Worm (Caenorhabditis elegans) whole organism, late embryonic: ENCODE data around the gene C17C3.5.

ENCODE experiments used
- ama-1 ChIP-seq: fragments of 150-350 bp; optimal IDR thresholded peaks from 2 replicates; lab custom pipeline; 2014
- ceh-2 ChIP-seq: sonication (generic microtip); optimal IDR thresholded peaks from 2 replicates; lab custom pipeline; 2016; ENCODE audit warnings: missing genotype, missing genetic modification characterization, missing compliant biosample characterization
- ceh-6 ChIP-seq: fragments of 200-800 bp; sonication (Bioruptor generic); optimal IDR thresholded peaks from 2 replicates; lab custom pipeline; 2018; ENCODE audit warnings: mild to moderate bottlenecking, missing genetic modification characterization, missing compliant biosample characterization
- dve-1 ChIP-seq: sonication (generic microtip); optimal IDR thresholded peaks from 2 replicates; lab custom pipeline; 2017; ENCODE audit warnings: antibody characterized with exemption, mild to moderate bottlenecking, missing genetic modification characterization, missing compliant biosample characterization
- elt-4 ChIP-seq: sonication (generic microtip); optimal IDR thresholded peaks from 2 replicates; lab custom pipeline; 2016; ENCODE audit warnings: missing genetic modification characterization, missing compliant biosample characterization
- fax-1 ChIP-seq: sonication (generic microtip); optimal IDR thresholded peaks from 2 replicates; lab custom pipeline; 2016; ENCODE audit warnings: missing genotype, missing genetic modification characterization, missing compliant biosample characterization
- fkh-10 ChIP-seq: fragments of 150-350 bp; optimal IDR thresholded peaks from 2 replicates; lab custom pipeline; 2014; ENCODE audit warnings: missing biosample characterization, missing genetic modification reagents, missing genetic modification characterization
- nfya-1 ChIP-seq: sonication (generic microtip); optimal IDR thresholded peaks from 2 replicates; lab custom pipeline; 2017; ENCODE audit warnings: missing genetic modification characterization, mild to moderate bottlenecking, missing compliant biosample characterization, antibody characterized with exemption, moderate library complexity
- odd-2 ChIP-seq: sonication (generic microtip); optimal IDR thresholded peaks from 2 replicates; lab custom pipeline; 2017; ENCODE audit warnings: antibody characterized with exemption, mild to moderate bottlenecking, missing genetic modification characterization, missing compliant biosample characterization
- pag-3 ChIP-seq: sonication (generic microtip); optimal IDR thresholded peaks from 2 replicates; lab custom pipeline; 2016; ENCODE audit warnings: missing compliant biosample characterization, missing genetic modification characterization, borderline replicate concordance
- pax-1 ChIP-seq: fragments of 150-350 bp; optimal IDR thresholded peaks from 2 replicates; lab custom pipeline; 2014; ENCODE audit warnings: missing biosample characterization, missing genetic modification characterization
- pqm-1 ChIP-seq: sonication (generic microtip); optimal IDR thresholded peaks from 2 replicates; lab custom pipeline; 2016; ENCODE audit warnings: missing genetic modification characterization, missing compliant biosample characterization
- zip-5 ChIP-seq: sonication (generic microtip); optimal IDR thresholded peaks from 2 replicates; lab custom pipeline; 2016; ENCODE audit warnings: missing genetic modification characterization, missing compliant biosample characterization

DNA sequence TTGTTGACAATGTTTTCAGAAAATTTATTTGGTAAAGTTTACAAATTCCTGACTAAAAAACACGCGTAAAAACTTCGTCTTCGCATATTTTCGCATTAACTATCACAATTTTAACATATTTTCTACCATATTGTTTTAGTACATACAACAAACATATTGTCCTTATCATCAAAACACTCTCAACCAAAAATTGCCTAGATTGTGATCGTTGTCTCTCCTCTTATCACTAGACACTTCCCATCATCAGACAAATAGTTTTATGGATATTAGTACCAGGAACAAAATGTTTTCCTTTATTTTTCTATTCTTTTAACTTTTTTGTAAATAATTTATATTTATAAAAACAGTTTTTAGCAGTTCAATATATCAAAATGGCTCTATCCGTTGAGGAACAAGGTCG is 9.8 kb downstream of the C17C3.5 start, which contains the start of gene C17C3.3:
- TF ChIP-seq ceh-6 (GFP tag; lab: Kevin White, UChicago), result no peak
- TF ChIP-seq zip-5 (tag; lab: Kevin White, UChicago), result no peak
- no peak for TF ChIP-seq pax-1 (tag; lab: Kevin White, UChicago)
- no peak for TF ChIP-seq nfya-1 (tag; lab: Kevin White, UChicago)
- no peak for TF ChIP-seq ama-1 (lab: Kevin White, UChicago)
- no peak for TF ChIP-seq ceh-2 (tag; lab: Kevin White, UChicago)
- TF ChIP-seq pqm-1 (tag; lab: Kevin White, UChicago), result no peak
- TF ChIP-seq elt-4 (tag; lab: Kevin White, UChicago), result no peak
- TF ChIP-seq fax-1 (tag; lab: Kevin White, UChicago), result no peak
- TF ChIP-seq dve-1 (tag; lab: Kevin White, UChicago), result no peak
- no peak for TF ChIP-seq pag-3
- no peak for TF ChIP-seq fkh-10
- TF ChIP-seq odd-2 (tag; lab: Kevin White, UChicago), result no peak
